Fruit fly (Drosophila melanogaster): Measurements from ENCODE around the gene CG44153.

CG44153 gene

DNA sequence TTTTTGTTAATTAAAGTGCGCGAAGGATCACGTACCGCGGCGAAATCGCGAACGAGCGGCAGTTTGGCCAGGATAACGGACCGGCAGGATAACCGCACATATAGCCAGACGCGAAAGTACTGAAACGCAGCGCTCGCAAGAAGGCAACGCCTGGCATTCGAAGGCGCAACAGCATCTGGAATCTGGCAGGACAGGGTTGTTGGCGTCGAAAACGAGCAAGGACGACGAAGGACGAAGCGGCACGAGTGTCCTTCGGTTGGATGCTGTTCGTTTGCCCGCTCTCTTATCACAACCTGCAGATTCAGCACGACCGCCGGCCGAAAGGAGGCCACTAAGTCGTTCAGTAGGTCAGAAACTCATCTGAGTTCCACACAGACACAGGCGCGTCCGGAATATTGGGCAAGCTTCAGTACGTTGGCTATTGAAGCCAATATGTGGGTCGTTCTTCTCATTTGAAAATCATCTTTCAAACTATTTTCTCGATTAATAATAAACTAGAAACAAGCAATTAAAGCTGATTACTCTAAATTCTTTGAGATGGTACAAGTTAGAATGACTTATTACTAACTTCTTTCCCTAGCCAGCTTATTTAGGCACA is at the start of gene CG44153:
TSS of gene CG44153 (minus strand) at position 75 of the 598 bp plus-strand sequence.
- TF ChIP-seq CG7101 (tag; optimal IDR thresholded peaks at IDR 0.05) = no peak
- no peak for TF ChIP-seq ovo (GFP tag; optimal IDR thresholded peaks at IDR 0.05)
- no peak for TF ChIP-seq bab1 (GFP tag; optimal IDR thresholded peaks at IDR 0.05)
- TF ChIP-seq Crg-1 (GFP tag; optimal IDR thresholded peaks at IDR 0.05) = no peak
- no peak for TF ChIP-seq toe (GFP tag; optimal IDR thresholded peaks at IDR 0.05)
- no peak for TF ChIP-seq Hr96 (GFP tag; optimal IDR thresholded peaks at IDR 0.05)
- no peak for TF ChIP-seq cic (GFP tag; optimal IDR thresholded peaks at IDR 0.05)
- TF ChIP-seq Mnt (GFP tag; optimal IDR thresholded peaks at IDR 0.05) = no peak
- no peak for TF ChIP-seq CG14711 (tag; optimal IDR thresholded peaks at IDR 0.05)
- TF ChIP-seq pad (GFP tag; optimal IDR thresholded peaks at IDR 0.05) = no peak

dm6 chr2L:10226724-10227407 is 46.8 kb upstream of the CG44153 start, which contains the start of gene CG5708:
Gene CG5708, minus strand, starts transcription at chr2L:10226808.
- no peak for TF ChIP-seq toe (GFP tag; optimal IDR thresholded peaks at IDR 0.05)
- no peak for TF ChIP-seq Hr96 (GFP tag; optimal IDR thresholded peaks at IDR 0.05)
- TF ChIP-seq pad (GFP tag; optimal IDR thresholded peaks at IDR 0.05) = peak; percentile 14
- TF ChIP-seq CG12768 (GFP tag; optimal IDR thresholded peaks at IDR 0.05) = peak; percentile 2
- no peak for TF ChIP-seq ovo (GFP tag; optimal IDR thresholded peaks at IDR 0.05)
- no peak for TF ChIP-seq CG7045 (GFP tag; optimal IDR thresholded peaks at IDR 0.05)
- no peak for TF ChIP-seq kay (GFP tag; ENCODE audit: borderline replicate concordance)
- peak; percentile 14 for TF ChIP-seq CG14711 (tag; optimal IDR thresholded peaks at IDR 0.05)
- TF ChIP-seq cic (GFP tag; optimal IDR thresholded peaks at IDR 0.05) = no peak
- TF ChIP-seq Clk (GFP tag; optimal IDR thresholded peaks at IDR 0.05) = no peak
- TF ChIP-seq CG11617 (GFP tag; optimal IDR thresholded peaks at IDR 0.05) = peak; percentile 17
- TF ChIP-seq CG7101 (tag; optimal IDR thresholded peaks at IDR 0.05) = peak; percentile 29
- TF ChIP-seq bab1 (GFP tag; optimal IDR thresholded peaks at IDR 0.05) = peak; percentile 48
- TF ChIP-seq CG5204 (GFP tag; optimal IDR thresholded peaks at IDR 0.05) = no peak
- peak; percentile 19 for TF ChIP-seq tj (GFP tag; optimal IDR thresholded peaks at IDR 0.05)
- peak; percentile 26 for TF ChIP-seq CG1620 (GFP tag; optimal IDR thresholded peaks at IDR 0.05)
- TF ChIP-seq cnc (optimal IDR thresholded peaks at IDR 0.05) = no peak
- TF ChIP-seq CG33017 (tag; optimal IDR thresholded peaks at IDR 0.05) = no peak
- TF ChIP-seq Crg-1 (GFP tag; optimal IDR thresholded peaks at IDR 0.05) = peak; percentile 33
- peak; percentile 40 for TF ChIP-seq Mnt (GFP tag; optimal IDR thresholded peaks at IDR 0.05)

- TF ChIP-seq bab1 (GFP tag; optimal IDR thresholded peaks at IDR 0.05) (no peak), kay (GFP tag; ENCODE audit: borderline replicate concordance) (peak; percentile 80)
Measured at dm6 chr2L:10226213-10226723, 46.2 kb upstream of the CG44153 start.

DNA sequence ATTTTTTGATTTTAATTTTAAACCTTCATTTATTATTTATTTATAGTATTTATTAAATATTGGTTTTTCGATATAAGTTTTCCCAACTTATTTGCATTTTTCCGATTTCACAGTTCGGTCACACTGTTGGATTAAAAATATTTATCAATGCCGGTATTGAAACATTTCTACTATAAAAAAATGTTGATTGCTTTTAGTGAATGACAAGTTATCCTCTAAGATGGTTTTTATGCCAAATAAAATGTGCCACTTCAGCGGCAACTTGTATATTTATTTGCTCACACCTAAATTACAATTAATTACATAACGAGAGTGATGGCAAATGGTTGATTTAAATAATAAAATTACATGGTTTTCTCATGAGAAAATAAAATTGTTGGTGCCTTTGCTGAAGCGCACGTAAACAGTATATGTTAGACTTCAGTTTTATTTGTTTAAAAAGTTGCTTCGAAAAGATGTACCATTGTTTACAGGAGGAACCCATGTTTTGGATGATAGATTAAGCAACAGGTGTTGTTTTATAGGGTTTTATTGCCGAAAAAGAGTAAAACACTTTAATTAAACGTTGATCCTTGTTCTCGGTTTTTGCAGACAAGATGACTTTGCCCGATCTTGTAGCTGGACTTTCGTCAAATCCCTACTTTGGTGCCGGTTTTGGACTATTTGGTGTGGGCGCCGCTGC is 42.6 kb upstream of the CG44153 start, which contains the start of gene Bcs1:
TSS of gene Bcs1 (plus strand) at position 108 of the 682 bp plus-strand sequence.
- TF ChIP-seq CG33017 (tag; optimal IDR thresholded peaks at IDR 0.05) = no peak
- no peak for TF ChIP-seq tj (GFP tag; optimal IDR thresholded peaks at IDR 0.05)
- no peak for TF ChIP-seq Clk (GFP tag; optimal IDR thresholded peaks at IDR 0.05)
- peak; percentile 92 for TF ChIP-seq kay (GFP tag; ENCODE audit: borderline replicate concordance)
- TF ChIP-seq CG11617 (GFP tag; optimal IDR thresholded peaks at IDR 0.05) = no peak

DNA sequence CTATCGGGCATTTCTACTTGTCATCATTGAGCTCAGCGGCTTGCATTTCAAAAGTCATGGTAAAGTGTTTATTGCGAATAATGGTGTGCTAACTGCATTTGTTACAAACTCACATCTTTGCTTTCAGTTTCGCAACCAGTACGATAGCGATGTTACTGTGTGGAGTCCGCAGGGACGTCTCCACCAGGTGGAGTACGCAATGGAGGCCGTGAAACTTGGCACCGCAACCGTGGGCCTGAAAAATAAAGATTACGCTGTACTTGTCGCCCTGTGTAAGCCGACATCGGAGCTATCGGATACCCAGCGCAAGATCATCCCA is 41.3 kb upstream of the CG44153 start:
- TF ChIP-seq CG11617 (GFP tag; optimal IDR thresholded peaks at IDR 0.05) (no peak), Crg-1 (GFP tag; optimal IDR thresholded peaks at IDR 0.05) (no peak), cnc (optimal IDR thresholded peaks at IDR 0.05) (peak; percentile 88 to 92), CG7045 (GFP tag; optimal IDR thresholded peaks at IDR 0.05) (no peak), pad (GFP tag; optimal IDR thresholded peaks at IDR 0.05) (no peak)

DNA sequence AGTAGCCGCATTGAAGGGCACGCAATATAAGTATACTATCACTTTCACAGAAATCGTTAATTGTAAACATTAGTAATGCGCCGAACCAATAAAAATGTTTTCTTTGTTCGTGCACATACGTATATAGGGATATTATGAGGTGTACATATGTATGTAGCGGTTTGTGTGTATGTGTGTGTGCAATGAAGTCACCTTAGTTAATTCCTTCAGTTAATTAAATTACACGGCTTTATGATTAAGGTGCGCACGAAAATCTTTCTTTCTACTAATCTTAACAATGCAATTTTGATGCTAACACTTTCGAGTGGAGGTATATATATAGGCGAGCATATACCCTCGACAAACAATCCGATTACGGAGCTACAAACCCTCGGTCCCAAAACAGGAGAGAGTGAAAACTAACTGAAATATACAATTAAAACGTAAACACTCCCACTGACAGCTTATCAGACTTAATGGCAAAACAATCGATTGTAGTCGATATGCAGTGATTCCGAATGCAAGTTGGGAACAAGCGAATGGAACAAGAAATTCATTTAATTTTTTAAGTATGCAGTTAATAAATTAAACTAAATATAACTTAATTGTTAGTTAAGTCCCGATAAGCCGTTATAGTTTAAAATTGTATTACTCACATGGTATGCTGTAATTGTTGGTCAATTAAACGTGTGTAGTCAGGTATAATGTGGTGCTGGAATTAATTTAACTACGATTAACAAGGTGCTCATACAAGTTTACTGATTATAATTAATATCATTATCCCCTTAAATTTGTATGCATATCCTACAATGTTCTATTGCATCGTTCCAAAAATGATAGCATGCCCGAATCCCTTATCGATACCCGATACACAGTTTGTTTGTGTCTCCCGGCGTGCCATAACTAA is 40.7 kb upstream of the CG44153 start, which contains the start of the genes Npc1a and Prosalpha6:
TSS of gene Npc1a (minus strand) at position 716 of the 886 bp plus-strand sequence.
TSS of gene Prosalpha6 (plus strand) at position 851 of the 886 bp plus-strand sequence.
- TF ChIP-seq bab1 (GFP tag; optimal IDR thresholded peaks at IDR 0.05) (peak; percentile 44), cic (GFP tag; optimal IDR thresholded peaks at IDR 0.05) (peak; percentile 37), Hr96 (GFP tag; optimal IDR thresholded peaks at IDR 0.05) (no peak), tj (GFP tag; optimal IDR thresholded peaks at IDR 0.05) (peak; percentile 4), CG12768 (GFP tag; optimal IDR thresholded peaks at IDR 0.05) (peak; percentile 52), pad (GFP tag; optimal IDR thresholded peaks at IDR 0.05) (peak; percentile 39), kay (GFP tag; ENCODE audit: borderline replicate concordance) (peak; percentile 72), CG7045 (GFP tag; optimal IDR thresholded peaks at IDR 0.05) (peak; percentile 3), Mnt (GFP tag; optimal IDR thresholded peaks at IDR 0.05) (no peak)

All from whole organism, adult.